Worm (Caenorhabditis elegans): ENCODE measurements around the gene F37A4.3.

Gene F37A4.3

DNA sequence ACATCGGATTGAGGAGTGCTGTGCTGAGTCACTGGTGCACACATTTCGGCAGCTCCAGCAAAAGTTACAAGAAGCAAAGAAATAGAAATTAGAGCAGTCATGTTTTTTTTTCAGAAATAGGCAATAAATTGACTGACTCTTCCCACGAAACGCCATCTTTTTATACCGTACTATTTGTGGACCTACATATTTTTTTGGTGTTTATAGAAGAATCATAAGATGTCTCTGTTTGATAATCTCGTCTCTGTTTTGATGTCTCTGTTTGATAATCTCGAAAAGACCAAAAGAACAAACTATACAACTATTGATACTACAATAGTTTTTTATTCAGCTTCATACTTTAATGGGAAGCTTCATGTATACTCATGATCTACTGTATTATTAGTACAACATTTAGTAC lies 16.1 kb downstream of the F37A4.3 start, which contains the start of gene Y102E9.3:
TSS of gene Y102E9.3 (minus strand) at position 101 of the 400 bp plus-strand sequence.
- no peak for TF ChIP-seq lin-13 (tag; optimal IDR thresholded peaks at IDR 0.05)
- no peak for TF ChIP-seq lin-32 (GFP tag; optimal IDR thresholded peaks at IDR 0.05)
- no peak for TF ChIP-seq lsy-2 (tag; optimal IDR thresholded peaks at IDR 0.05)
- TF ChIP-seq nhr-12 (tag; optimal IDR thresholded peaks at IDR 0.05): no peak
- no peak for TF ChIP-seq nhr-2 (tag; optimal IDR thresholded peaks at IDR 0.05)
- TF ChIP-seq blmp-1 (tag; optimal IDR thresholded peaks at IDR 0.05): no peak
- no peak for TF ChIP-seq M03D4.4 (tag; optimal IDR thresholded peaks at IDR 0.05)
- no peak for TF ChIP-seq ztf-11 (tag; optimal IDR thresholded peaks at IDR 0.05)

DNA sequence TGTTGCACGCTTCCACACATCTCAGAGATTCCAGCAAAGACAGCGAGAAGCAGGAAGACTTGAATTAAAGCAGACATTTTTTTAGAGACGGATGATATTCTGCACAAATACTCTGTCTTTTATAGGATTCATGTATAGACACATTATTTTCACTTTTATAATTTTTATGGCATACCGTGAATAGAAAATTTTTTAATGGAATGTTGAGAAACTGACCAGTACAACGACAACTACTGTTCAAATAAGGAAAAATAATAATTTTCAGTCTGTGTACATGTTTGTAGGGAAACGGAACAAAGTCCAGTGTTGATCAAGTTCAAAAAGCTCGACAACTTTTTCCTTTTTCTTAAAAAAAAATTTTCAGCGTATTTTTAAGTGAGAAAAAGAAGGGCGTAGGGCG lies 18.2 kb downstream of the F37A4.3 start, which contains the start of gene Y102E9.6:
TSS of gene Y102E9.6 (minus strand) at position 101 of the 400 bp plus-strand sequence.
- no peak for TF ChIP-seq ceh-43 (GFP tag; optimal IDR thresholded peaks at IDR 0.05)
- no peak for TF ChIP-seq mls-2 (tag; optimal IDR thresholded peaks at IDR 0.05)
- TF ChIP-seq ham-2 (GFP tag; optimal IDR thresholded peaks at IDR 0.05): no peak
- TF ChIP-seq sem-2 (GFP tag; optimal IDR thresholded peaks at IDR 0.05): no peak
- TF ChIP-seq lsy-2 (tag; optimal IDR thresholded peaks at IDR 0.05): no peak

DNA sequence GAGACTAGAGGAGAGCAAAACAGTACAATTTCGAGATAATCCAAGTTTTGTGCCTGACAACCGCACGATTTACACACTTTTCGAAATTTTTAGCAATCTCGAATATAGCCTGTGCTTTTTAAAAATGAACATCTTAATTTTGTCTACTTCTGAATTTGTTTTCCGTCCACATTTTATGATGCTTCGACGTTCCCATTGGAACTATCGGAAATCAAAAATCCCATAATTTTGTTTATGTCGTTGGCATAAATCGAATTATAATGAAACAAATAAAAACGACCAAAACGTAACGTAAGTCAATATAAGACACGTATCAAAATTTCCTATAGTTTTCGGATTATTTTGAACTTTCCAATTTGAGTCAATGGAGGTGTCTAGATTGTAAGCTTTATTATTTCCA lies 18.6 kb downstream of the F37A4.3 start, which contains the start of gene K07E12.2:
TSS of gene K07E12.2 (plus strand) at position 301 of the 400 bp plus-strand sequence.
- TF ChIP-seq mab-5 (tag; optimal IDR thresholded peaks at IDR 0.05): no peak
- no peak for TF ChIP-seq nhr-28 (tag; optimal IDR thresholded peaks at IDR 0.05)
- no peak for TF ChIP-seq drap-1 (GFP tag; optimal IDR thresholded peaks at IDR 0.05)
- TF ChIP-seq nhr-76 (tag; optimal IDR thresholded peaks at IDR 0.05): no peak

DNA sequence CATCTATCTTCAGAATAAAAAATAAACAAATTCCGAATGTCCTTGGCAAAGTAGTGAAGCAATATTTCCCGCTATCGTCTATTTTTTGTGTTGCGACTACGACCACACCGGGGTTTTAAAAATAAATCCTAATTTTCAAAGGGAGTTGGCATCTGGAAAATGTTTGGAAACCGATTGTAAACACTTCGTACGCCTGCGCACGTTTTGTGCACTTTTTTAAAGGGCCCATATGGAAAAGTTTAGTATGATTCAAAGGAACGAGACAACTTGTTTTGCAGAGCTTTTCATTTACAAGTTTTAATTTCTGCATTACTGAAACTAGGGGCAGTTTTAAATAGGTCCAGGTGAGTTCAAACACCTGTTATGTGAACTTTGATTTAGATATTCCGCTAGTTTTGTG lies 21.7 kb downstream of the F37A4.3 start:
- TF ChIP-seq bed-3 (GFP tag; optimal IDR thresholded peaks at IDR 0.05) (no peak), pha-4 (tag; optimal IDR thresholded peaks at IDR 0.05) (no peak), cnd-1 (tag; optimal IDR thresholded peaks at IDR 0.05) (no peak), lin-13 (tag; optimal IDR thresholded peaks at IDR 0.05) (no peak), mab-5 (tag; optimal IDR thresholded peaks at IDR 0.05) (no peak), M03D4.4 (tag; optimal IDR thresholded peaks at IDR 0.05) (no peak), ces-1 (GFP tag; optimal IDR thresholded peaks at IDR 0.05) (no peak), nhr-2 (tag; optimal IDR thresholded peaks at IDR 0.05) (no peak), elt-3 (tag; optimal IDR thresholded peaks at IDR 0.05) (no peak), ceh-39 (tag; optimal IDR thresholded peaks at IDR 0.05) (no peak), unc-120 (tag; optimal IDR thresholded peaks at IDR 0.05; ENCODE audit: poor library complexity, severe bottlenecking) (no peak), sptf-1 (tag; optimal IDR thresholded peaks at IDR 0.05) (no peak), unc-39 (tag; optimal IDR thresholded peaks at IDR 0.05) (no peak), zip-8 (tag; optimal IDR thresholded peaks at IDR 0.05) (no peak), blmp-1 (tag; optimal IDR thresholded peaks at IDR 0.05) (no peak), ceh-43 (GFP tag; optimal IDR thresholded peaks at IDR 0.05) (no peak), nhr-237 (tag; optimal IDR thresholded peaks at IDR 0.05) (no peak), ceh-83 (GFP tag; optimal IDR thresholded peaks at IDR 0.05) (no peak), nhr-28 (tag; optimal IDR thresholded peaks at IDR 0.05) (no peak), nhr-12 (tag; optimal IDR thresholded peaks at IDR 0.05) (no peak)

DNA sequence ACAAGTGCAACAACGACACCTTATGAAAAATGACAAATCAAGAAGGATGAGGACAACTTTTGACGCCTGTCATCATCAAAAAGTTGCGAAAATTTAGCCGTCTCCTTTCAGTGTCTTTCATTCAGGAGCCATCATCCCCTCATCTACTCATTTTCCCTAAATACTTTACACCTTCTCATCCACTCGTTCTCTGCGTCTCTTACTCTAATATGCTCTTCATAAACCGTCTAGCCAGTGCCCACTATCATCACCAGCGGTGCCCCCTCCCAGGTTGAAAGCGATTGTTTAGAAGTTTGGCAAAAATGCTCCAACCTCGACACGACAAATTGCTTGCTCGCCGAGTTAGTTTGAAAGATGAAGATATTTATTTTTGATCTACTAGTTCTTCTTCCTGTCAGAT lies 24.2 kb downstream of the F37A4.3 start:
- TF ChIP-seq ceh-83 (GFP tag; optimal IDR thresholded peaks at IDR 0.05): no peak
- no peak for TF ChIP-seq lin-32 (GFP tag; optimal IDR thresholded peaks at IDR 0.05)
- TF ChIP-seq M03D4.4 (tag; optimal IDR thresholded peaks at IDR 0.05): no peak
- TF ChIP-seq unc-120 (tag; optimal IDR thresholded peaks at IDR 0.05; ENCODE audit: poor library complexity, severe bottlenecking): peak; percentile 61
- TF ChIP-seq hlh-1 (tag; optimal IDR thresholded peaks at IDR 0.05): peak; percentile 41
- peak; percentile 76 for TF ChIP-seq unc-62 (GFP tag; optimal IDR thresholded peaks at IDR 0.05)
- no peak for TF ChIP-seq mls-2 (tag; optimal IDR thresholded peaks at IDR 0.05)
- no peak for TF ChIP-seq blmp-1 (tag; optimal IDR thresholded peaks at IDR 0.05)

DNA sequence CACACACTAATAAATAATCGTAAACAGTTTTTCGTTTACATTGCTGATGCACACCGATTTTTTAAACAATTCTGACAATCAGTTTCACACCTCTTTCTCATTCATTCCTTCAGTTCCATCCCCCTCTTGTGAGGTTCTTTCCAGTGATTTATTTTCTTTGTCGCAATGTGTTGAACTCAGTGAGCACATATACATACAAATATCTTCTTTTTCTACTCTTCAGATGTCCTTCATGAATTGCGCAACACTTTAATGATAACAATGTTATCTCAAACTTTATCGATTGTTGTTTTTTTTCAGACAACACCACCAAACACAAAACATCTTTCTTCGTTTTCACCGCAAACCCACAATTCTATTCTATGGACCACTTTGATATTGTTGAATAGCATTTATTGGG lies 27.6 kb downstream of the F37A4.3 start, which contains the start of gene dig-1:
TSS of gene dig-1 (plus strand) at position 301 of the 400 bp plus-strand sequence.
- TF ChIP-seq zip-8 (tag; optimal IDR thresholded peaks at IDR 0.05) (peak; percentile 21), unc-62 (GFP tag; optimal IDR thresholded peaks at IDR 0.05) (no peak)
